Fruit fly (Drosophila melanogaster) whole organism, pupa: ENCODE measurements around the gene nAChRalpha6.

Experiments used
- CG10348 ChIP-seq: fragments of 200-800 bp; sonication (Bioruptor generic); IDR thresholded peaks from 2 replicates; pipeline ENCODE4 v1.3.6; 2022; ENCODE audit warnings: missing biosample characterization, missing genetic modification characterization
- CG12605 ChIP-seq: fragments of 200-800 bp; sonication (Bioruptor generic); IDR thresholded peaks from 2 replicates; pipeline ENCODE4 v1.3.6; 2022; ENCODE audit warnings: missing biosample characterization, missing genetic modification characterization
- CG13204 ChIP-seq: fragments of 200-800 bp; sonication (Bioruptor generic); optimal IDR thresholded peaks from 2 replicates; lab custom pipeline; 2018; ENCODE audit warnings: missing biosample characterization, mild to moderate bottlenecking, missing genetic modification characterization, moderate library complexity
- CG14655 ChIP-seq: fragments of 200-800 bp; sonication (Bioruptor generic); optimal IDR thresholded peaks from 3 replicates; lab custom pipeline; 2017; ENCODE audit warnings: mild to moderate bottlenecking, missing biosample characterization, missing genetic modification reagents, missing genetic modification characterization
- CG15710 ChIP-seq: fragments of 200-800 bp; sonication (Bioruptor generic); optimal IDR thresholded peaks from 2 replicates; lab custom pipeline; 2018; ENCODE audit warnings: missing biosample characterization, mild to moderate bottlenecking, missing genetic modification characterization, moderate library complexity
- CG17806 ChIP-seq: fragments of 200-800 bp; sonication (Bioruptor generic); optimal IDR thresholded peaks from 2 replicates; lab custom pipeline; 2018; ENCODE audit warnings: missing biosample characterization, mild to moderate bottlenecking, missing genetic modification characterization, moderate library complexity
- CG32121 ChIP-seq: fragments of 200-800 bp; sonication (Bioruptor generic); IDR thresholded peaks from 2 replicates; pipeline ENCODE4 v1.3.6; 2022; ENCODE audit warnings: missing biosample characterization, missing genetic modification characterization
- CG34367 ChIP-seq: fragments of 200-800 bp; sonication (Bioruptor generic); optimal IDR thresholded peaks from 2 replicates; lab custom pipeline; 2018; ENCODE audit warnings: missing biosample characterization, mild to moderate bottlenecking, missing genetic modification characterization
- CG4496 ChIP-seq: fragments of 200-800 bp; sonication (Bioruptor generic); IDR thresholded peaks from 3 replicates; pipeline ENCODE4 v1.3.6; 2022; ENCODE audit warnings: missing biosample characterization, missing genetic modification characterization
- CG8159 ChIP-seq: fragments of 200-800 bp; sonication (Bioruptor generic); optimal IDR thresholded peaks from 3 replicates; lab custom pipeline; 2018; ENCODE audit warnings: missing biosample characterization, mild to moderate bottlenecking, missing genetic modification characterization, moderate library complexity
- CG8301 ChIP-seq: fragments of 200-800 bp; sonication (Bioruptor generic); optimal IDR thresholded peaks from 2 replicates; lab custom pipeline; 2018; ENCODE audit warnings: missing biosample characterization, mild to moderate bottlenecking, missing genetic modification characterization
- CG9948 ChIP-seq: fragments of 200-800 bp; sonication (Bioruptor generic); optimal IDR thresholded peaks from 2 replicates; lab custom pipeline; 2018; ENCODE audit warnings: missing biosample characterization, mild to moderate bottlenecking, missing genetic modification characterization, moderate library complexity
- D1 ChIP-seq: fragments of 200-800 bp; sonication (Bioruptor generic); optimal IDR thresholded peaks from 2 replicates; lab custom pipeline; 2018; ENCODE audit warnings: missing biosample characterization, mild to moderate bottlenecking, missing genetic modification characterization, moderate library complexity
- EcR ChIP-seq: fragments of 200-800 bp; sonication (Bioruptor generic); optimal IDR thresholded peaks from 3 replicates; lab custom pipeline; 2019; ENCODE audit warnings: missing biosample characterization, missing genetic modification characterization, mild to moderate bottlenecking, moderate library complexity, missing genetic modification reagents
- Ets98B ChIP-seq: fragments of 200-800 bp; sonication (Bioruptor generic); IDR thresholded peaks from 2 replicates; pipeline ENCODE4 v1.3.6; 2022; ENCODE audit warnings: missing biosample characterization, missing genetic modification characterization
- Pif1A ChIP-seq: fragments of 200-800 bp; sonication (Bioruptor generic); optimal IDR thresholded peaks from 3 replicates; lab custom pipeline; 2016; ENCODE audit warnings: missing biosample characterization, missing genetic modification characterization
- Pif1B ChIP-seq: fragments of 200-800 bp; sonication (Bioruptor generic); optimal IDR thresholded peaks from 3 replicates; lab custom pipeline; 2016; ENCODE audit warnings: missing biosample characterization, missing genetic modification characterization
- Snoo ChIP-seq: fragments of 200-800 bp; sonication (Bioruptor generic); optimal IDR thresholded peaks from 3 replicates; lab custom pipeline; 2017; ENCODE audit warnings: missing biosample characterization, mild to moderate bottlenecking, missing genetic modification characterization, inconsistent platforms
- fd96Ca ChIP-seq: fragments of 200-800 bp; sonication (Bioruptor generic); IDR thresholded peaks from 3 replicates; pipeline ENCODE4 v1.3.6; 2022; ENCODE audit warnings: missing biosample characterization, missing genetic modification characterization
- gl ChIP-seq: fragments of 200-800 bp; sonication (Bioruptor generic); optimal IDR thresholded peaks from 2 replicates; lab custom pipeline; 2018; ENCODE audit warnings: missing biosample characterization, mild to moderate bottlenecking, missing genetic modification characterization
- rn ChIP-seq: fragments of 200-800 bp; sonication (Bioruptor generic); IDR thresholded peaks from 2 replicates; pipeline ENCODE4 v1.3.6; 2022; ENCODE audit warnings: missing biosample characterization, missing genetic modification characterization

The nAChRalpha6 gene

dm6 chr2L:9894871-9895364 lies 8.9 kb upstream of the nAChRalpha6 start, which contains the start of gene Bka:
TSS of gene Bka (plus strand) at chr2L:9895287.
- TF ChIP-seq Snoo (tag; lab: Kevin White, UChicago) (peak; percentile 59), CG13204 (GFP tag; lab: Kevin White, UChicago) (no peak), D1 (tag; lab: Kevin White, UChicago) (peak; percentile 30), CG32121 (GFP tag; lab: Robert Waterston, UW) (no peak), CG4496 (GFP tag; lab: Robert Waterston, UW) (peak; percentile 7; the same call in 1 of the 3 replicates), CG15710 (tag; lab: Kevin White, UChicago) (peak; percentile 45), gl (tag; lab: Kevin White, UChicago) (peak; percentile 8), Pif1B (GFP tag; lab: Kevin White, UChicago) (peak; percentile 48)

- no peak for TF ChIP-seq CG13204 (GFP tag; lab: Kevin White, UChicago)
- no peak for TF ChIP-seq rn
- no peak for TF ChIP-seq CG8159 (tag; lab: Kevin White, UChicago)
- TF ChIP-seq CG12605 (GFP tag; lab: Robert Waterston, UW), result no peak
- no peak for TF ChIP-seq CG9948 (tag; lab: Kevin White, UChicago)
- no peak for TF ChIP-seq CG10348 (GFP tag; lab: Robert Waterston, UW)
- TF ChIP-seq CG14655 (GFP tag; lab: Kevin White, UChicago), result no peak
- TF ChIP-seq Pif1A (GFP tag; lab: Kevin White, UChicago), result no peak
- no peak for TF ChIP-seq EcR
- TF ChIP-seq gl (tag; lab: Kevin White, UChicago), result no peak
- TF ChIP-seq, all 21 proteins: peak for 0
These were observed 8.1 kb upstream of the nAChRalpha6 start for dm6 chr2L:9894193-9894592.

dm6 chr2L:9893183-9893582 lies 7.1 kb upstream of the nAChRalpha6 start, which contains the start of gene mtDNA-helicase:
TSS of gene mtDNA-helicase (minus strand) at chr2L:9893446.
- no peak for TF ChIP-seq CG9948 (tag; lab: Kevin White, UChicago)
- no peak for TF ChIP-seq gl (tag; lab: Kevin White, UChicago)
- no peak for TF ChIP-seq EcR
- no peak for TF ChIP-seq Pif1B (GFP tag; lab: Kevin White, UChicago)
- no peak for TF ChIP-seq Snoo (tag; lab: Kevin White, UChicago)
- TF ChIP-seq CG10348 (GFP tag; lab: Robert Waterston, UW), result no peak
- no peak for TF ChIP-seq D1 (tag; lab: Kevin White, UChicago)
- no peak for TF ChIP-seq fd96Ca (GFP tag; lab: Robert Waterston, UW)
- no peak for TF ChIP-seq CG8301 (tag; lab: Kevin White, UChicago)
- TF ChIP-seq CG15710 (tag; lab: Kevin White, UChicago), result no peak
- TF ChIP-seq CG14655 (GFP tag; lab: Kevin White, UChicago), result no peak
- TF ChIP-seq CG34367 (tag; lab: Kevin White, UChicago), result no peak
- TF ChIP-seq CG13204 (GFP tag; lab: Kevin White, UChicago), result no peak
- TF ChIP-seq CG17806 (tag; lab: Kevin White, UChicago), result no peak
- no peak for TF ChIP-seq CG4496 (GFP tag; lab: Robert Waterston, UW)
- no peak for TF ChIP-seq rn

- TF ChIP-seq EcR (no peak), Snoo (tag; lab: Kevin White, UChicago) (no peak), CG8159 (tag; lab: Kevin White, UChicago) (no peak), Pif1A (GFP tag; lab: Kevin White, UChicago) (no peak), CG13204 (GFP tag; lab: Kevin White, UChicago) (no peak), CG8301 (tag; lab: Kevin White, UChicago) (no peak), CG10348 (GFP tag; lab: Robert Waterston, UW) (no peak), CG17806 (tag; lab: Kevin White, UChicago) (no peak), gl (tag; lab: Kevin White, UChicago) (no peak), CG9948 (tag; lab: Kevin White, UChicago) (no peak), rn (no peak), CG34367 (tag; lab: Kevin White, UChicago) (no peak), fd96Ca (GFP tag; lab: Robert Waterston, UW) (no peak), CG14655 (GFP tag; lab: Kevin White, UChicago) (no peak), D1 (tag; lab: Kevin White, UChicago) (no peak), Ets98B (GFP tag; lab: Robert Waterston, UW) (no peak), CG32121 (GFP tag; lab: Robert Waterston, UW) (no peak)
These were observed 4.5 kb upstream of the nAChRalpha6 start, which contains the start of the genes CG34183 and CG4537 for dm6 chr2L:9890576-9890975. TSS of gene CG34183 (minus strand) at chr2L:9890772. TSS of gene CG4537 (plus strand) at chr2L:9890885.

- TF ChIP-seq Pif1B (GFP tag; lab: Kevin White, UChicago) (no peak), D1 (tag; lab: Kevin White, UChicago) (no peak), CG4496 (GFP tag; lab: Robert Waterston, UW) (peak; percentile 41; the same call in 1 of the 3 replicates), CG8159 (tag; lab: Kevin White, UChicago) (no peak)
These were observed 1.8 kb upstream of the nAChRalpha6 start, which contains the start of gene Fkbp59 for dm6 chr2L:9887856-9888269. TSS of gene Fkbp59 (plus strand) at chr2L:9888005.

- no peak for TF ChIP-seq CG9948 (tag; lab: Kevin White, UChicago)
- TF ChIP-seq Snoo (tag; lab: Kevin White, UChicago), result no peak
- no peak for TF ChIP-seq CG4496 (GFP tag; lab: Robert Waterston, UW)
- no peak for TF ChIP-seq fd96Ca (GFP tag; lab: Robert Waterston, UW)
- no peak for TF ChIP-seq gl (tag; lab: Kevin White, UChicago)
- no peak for TF ChIP-seq CG14655 (GFP tag; lab: Kevin White, UChicago)
- TF ChIP-seq CG8159 (tag; lab: Kevin White, UChicago), result no peak
- no peak for TF ChIP-seq CG8301 (tag; lab: Kevin White, UChicago)
- TF ChIP-seq CG12605 (GFP tag; lab: Robert Waterston, UW), result no peak
- no peak for TF ChIP-seq CG17806 (tag; lab: Kevin White, UChicago)
- TF ChIP-seq D1 (tag; lab: Kevin White, UChicago), result no peak
- TF ChIP-seq rn, result no peak
- TF ChIP-seq Ets98B (GFP tag; lab: Robert Waterston, UW), result no peak
- TF ChIP-seq Pif1B (GFP tag; lab: Kevin White, UChicago), result no peak
- TF ChIP-seq CG32121 (GFP tag; lab: Robert Waterston, UW), result no peak
- no peak for TF ChIP-seq EcR
- no peak for TF ChIP-seq CG34367 (tag; lab: Kevin White, UChicago)
- TF ChIP-seq CG13204 (GFP tag; lab: Kevin White, UChicago), result no peak
- no peak for TF ChIP-seq CG15710 (tag; lab: Kevin White, UChicago)
- TF ChIP-seq CG10348 (GFP tag; lab: Robert Waterston, UW), result no peak
These were observed 3.6 kb downstream of the nAChRalpha6 start for dm6 chr2L:9882393-9882971.
